Worm (Caenorhabditis elegans): ENCODE data around the gene glb-17.

ce11 chrX:9531640-9532039, 45.2 kb downstream of the glb-17 start:
- no peak for TF ChIP-seq skn-1 (tag; optimal IDR thresholded peaks at IDR 0.05)
- TF ChIP-seq ceh-16 (tag; optimal IDR thresholded peaks at IDR 0.05) = no peak
- TF ChIP-seq fos-1 (tag; optimal IDR thresholded peaks at IDR 0.05) = no peak
- TF ChIP-seq nhr-237 (tag; optimal IDR thresholded peaks at IDR 0.05) = no peak
- TF ChIP-seq ama-1 (optimal IDR thresholded peaks at IDR 0.05) = no peak
- TF ChIP-seq elt-1 (tag; optimal IDR thresholded peaks at IDR 0.05) = no peak
- TF ChIP-seq nfya-1 (tag; optimal IDR thresholded peaks at IDR 0.05; ENCODE audit: insufficient read depth) = no peak
- no peak for TF ChIP-seq nhr-28 (tag; optimal IDR thresholded peaks at IDR 0.05)

Measured in whole organism, L3 larva.